Fruit fly (Drosophila melanogaster): ENCODE measurements around the gene CG3698.

The CG3698 gene

dm6 chr3L:20769350-20769749 is 28.8 kb downstream of the CG3698 start, which contains the start of the genes CG4074 and CG4186:
TSS of gene CG4074 (minus strand) at chr3L:20769500.
TSS of gene CG4186 (plus strand) at chr3L:20769586.
- no peak for TF ChIP-seq noc (tag; optimal IDR thresholded peaks at IDR 0.05)

dm6 chr3L:20767227-20767626 is 30.9 kb downstream of the CG3698 start:
- TF ChIP-seq noc (tag; optimal IDR thresholded peaks at IDR 0.05), result no peak

dm6 chr3L:20761482-20761881 is 36.7 kb downstream of the CG3698 start:
- no peak for TF ChIP-seq noc (tag; optimal IDR thresholded peaks at IDR 0.05)

- TF ChIP-seq noc (tag; optimal IDR thresholded peaks at IDR 0.05), result no peak
Measured at dm6 chr3L:20758583-20758982, 39.6 kb downstream of the CG3698 start, which contains the start of gene CG43251. TSS of gene CG43251 (plus strand) at chr3L:20758883.

- no peak for TF ChIP-seq noc (tag; optimal IDR thresholded peaks at IDR 0.05)
Measured at dm6 chr3L:20755585-20755984, 42.6 kb downstream of the CG3698 start, which contains the start of gene CG33912. TSS of gene CG33912 (minus strand) at chr3L:20755685.

dm6 chr3L:20752964-20753363 is 45.2 kb downstream of the CG3698 start:
- TF ChIP-seq noc (tag; optimal IDR thresholded peaks at IDR 0.05), result no peak

dm6 chr3L:20750391-20750790 is 47.8 kb downstream of the CG3698 start:
- no peak for TF ChIP-seq noc (tag; optimal IDR thresholded peaks at IDR 0.05)

- TF ChIP-seq noc (tag; optimal IDR thresholded peaks at IDR 0.05), result no peak
Measured at dm6 chr3L:20748577-20748976, 49.6 kb downstream of the CG3698 start.

dm6 chr3L:20747299-20747925 is 50.8 kb downstream of the CG3698 start:
- no peak for TF ChIP-seq noc (tag; optimal IDR thresholded peaks at IDR 0.05)
